Worm (Caenorhabditis elegans) whole organism, mixed stage, embryonic: ENCODE measurements around the gene W07G4.5.

Source experiments
- nhr-237 ChIP-seq: fragments of 150-350 bp; optimal IDR thresholded peaks from 2 replicates; lab custom pipeline; 2014; ENCODE audit warnings: missing biosample characterization, missing genetic modification characterization
- nhr-28 ChIP-seq: fragments of 150-350 bp; optimal IDR thresholded peaks from 2 replicates; lab custom pipeline; 2014; ENCODE audit warnings: missing biosample characterization, missing genetic modification characterization
- unc-62 ChIP-seq: fragments of 150-350 bp; optimal IDR thresholded peaks from 2 replicates; lab custom pipeline; 2014; ENCODE audit warnings: missing biosample characterization, missing genetic modification reagents, missing genetic modification characterization

DNA sequence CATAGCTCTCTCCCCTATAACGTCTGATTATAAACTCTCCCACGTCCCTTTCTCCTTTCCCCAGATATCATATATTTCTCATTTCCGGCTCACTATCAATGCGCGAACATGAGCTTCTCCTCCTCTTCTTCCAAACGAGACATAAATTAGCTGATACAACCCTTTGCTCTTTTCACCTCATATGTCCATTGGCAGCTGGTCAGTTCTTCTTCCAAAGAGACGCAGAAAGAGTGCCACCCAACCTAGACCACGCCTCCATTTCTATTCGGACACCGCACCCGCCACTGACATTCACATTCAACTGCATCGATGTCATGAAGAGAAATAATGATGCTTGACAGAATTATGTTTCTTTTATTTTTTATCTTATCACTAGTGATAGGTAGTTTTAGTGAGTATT lies 29.0 kb upstream of the W07G4.5 start, which contains the start of gene fmi-1:
- TF ChIP-seq nhr-237, result no peak
- TF ChIP-seq unc-62 (GFP tag; lab: Kevin White, UChicago), result no peak
- TF ChIP-seq nhr-28 (tag; lab: Kevin White, UChicago), result no peak
